Fruit fly (Drosophila melanogaster): ENCODE results near the gene CBP.

- TF ChIP-seq Dll (optimal IDR thresholded peaks at IDR 0.05) (no peak), CG8478 (optimal IDR thresholded peaks at IDR 0.05) (no peak)
Observed at dm6 chrX:7302329-7302728, 34.8 kb upstream of the CBP start.

Measured in whole organism.